Fruit fly (Drosophila melanogaster) whole organism: Measurements from ENCODE around the gene CG9150.

ENCODE experiments used
- Dll ChIP-seq: fragments of >200 bp; optimal IDR thresholded peaks from 2 replicates; lab custom pipeline; 2017
- EcR ChIP-seq, 2 experiments: fragments of >200 bp; optimal IDR thresholded peaks; 2 replicates each; lab custom pipeline; 2017; ENCODE audit warnings: missing biosample characterization in 2 of 2, missing genetic modification characterization in 2 of 2, missing genetic modification reagents in 2 of 2
- pan ChIP-seq: fragments of >200 bp; optimal IDR thresholded peaks from 2 replicates; lab custom pipeline; 2017
- psq ChIP-seq: fragments of >200 bp; optimal IDR thresholded peaks from 2 replicates; lab custom pipeline; 2017
- usp ChIP-seq: fragments of >200 bp; optimal IDR thresholded peaks from 2 replicates; lab custom pipeline; 2017; ENCODE audit warnings: missing biosample characterization, missing genetic modification characterization, mixed read lengths

dm6 chr2L:6098479-6099269, 30.3 kb upstream of the CG9150 start, which contains the start of gene CG9175:
- TF ChIP-seq usp (no peak), psq (lab: Kevin White, UChicago) (no peak), EcR (GFP tag; optimal IDR thresholded peaks at IDR 0.05; lab: Kevin White, UChicago) (no peak), pan (lab: Kevin White, UChicago) (no peak), Dll (lab: Kevin White, UChicago) (no peak)
